Worm (Caenorhabditis elegans): ENCODE data around the gene Y41C4A.9.

Y41C4A.9 gene

DNA sequence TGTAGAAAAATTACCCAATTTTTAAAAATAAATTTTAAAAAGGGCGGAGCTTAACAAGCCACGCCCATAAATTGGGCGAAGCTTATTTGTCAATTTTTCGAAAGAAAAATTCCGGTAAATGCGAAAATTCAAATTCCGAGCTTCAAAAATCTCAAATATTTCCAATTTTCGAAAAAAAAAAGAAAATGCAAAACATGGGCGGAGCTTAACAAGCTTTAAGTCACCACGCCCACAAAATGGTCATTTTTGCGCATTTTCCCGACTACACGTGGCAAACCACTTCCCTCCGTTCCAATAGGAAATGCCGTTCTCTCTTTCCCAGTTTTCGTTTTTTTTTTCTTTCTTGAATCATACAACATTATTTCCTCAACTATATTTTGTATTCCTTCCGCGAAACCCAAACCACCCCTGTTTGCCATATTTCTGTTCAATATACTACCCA is 23.9 kb downstream of the Y41C4A.9 start:
- TF ChIP-seq W03F9.2 (tag; optimal IDR thresholded peaks at IDR 0.05) (no peak), him-1 (tag; optimal IDR thresholded peaks at IDR 0.05) (no peak), dao-5 (tag; optimal IDR thresholded peaks at IDR 0.05) (no peak)

ce11 chrIII:11692380-11692779 is 26.1 kb downstream of the Y41C4A.9 start:
- TF ChIP-seq him-1 (tag; optimal IDR thresholded peaks at IDR 0.05) (no peak), W03F9.2 (tag; optimal IDR thresholded peaks at IDR 0.05) (no peak), dao-5 (tag; optimal IDR thresholded peaks at IDR 0.05) (no peak)

ce11 chrIII:11689887-11690286 is 28.6 kb downstream of the Y41C4A.9 start:
- TF ChIP-seq dao-5 (tag; optimal IDR thresholded peaks at IDR 0.05) (no peak), him-1 (tag; optimal IDR thresholded peaks at IDR 0.05) (no peak), W03F9.2 (tag; optimal IDR thresholded peaks at IDR 0.05) (no peak)

- no peak for TF ChIP-seq him-1 (tag; optimal IDR thresholded peaks at IDR 0.05)
- peak; percentile 48 for TF ChIP-seq W03F9.2 (tag; optimal IDR thresholded peaks at IDR 0.05)
- no peak for TF ChIP-seq dao-5 (tag; optimal IDR thresholded peaks at IDR 0.05)
Observed at ce11 chrIII:11689303-11689702, 29.1 kb downstream of the Y41C4A.9 start.

DNA sequence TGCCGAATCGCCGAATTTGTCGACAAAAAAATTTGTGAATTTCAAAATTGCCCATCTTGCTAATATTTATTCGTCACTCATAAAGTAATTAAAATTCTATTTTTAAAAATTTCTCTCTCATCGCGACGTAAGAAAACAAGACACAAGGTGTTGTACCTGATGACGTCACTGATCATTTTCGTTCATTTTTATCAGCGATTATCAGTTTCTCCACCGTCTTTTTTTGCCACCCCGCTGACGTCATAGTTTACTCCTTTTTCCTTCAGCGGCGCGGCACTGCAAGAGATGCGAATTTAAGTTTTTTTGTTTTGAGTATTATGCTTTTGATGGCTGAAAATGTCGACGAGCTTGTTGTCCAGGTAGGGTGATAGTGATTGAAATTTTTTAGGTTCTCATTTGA is 33.7 kb downstream of the Y41C4A.9 start:
- TF ChIP-seq him-1 (tag; optimal IDR thresholded peaks at IDR 0.05) (no peak), W03F9.2 (tag; optimal IDR thresholded peaks at IDR 0.05) (no peak), dao-5 (tag; optimal IDR thresholded peaks at IDR 0.05) (no peak)

- TF ChIP-seq dao-5 (tag; optimal IDR thresholded peaks at IDR 0.05) (no peak), him-1 (tag; optimal IDR thresholded peaks at IDR 0.05) (no peak), W03F9.2 (tag; optimal IDR thresholded peaks at IDR 0.05) (no peak)
Observed at ce11 chrIII:11683790-11684189, 34.7 kb downstream of the Y41C4A.9 start.

DNA sequence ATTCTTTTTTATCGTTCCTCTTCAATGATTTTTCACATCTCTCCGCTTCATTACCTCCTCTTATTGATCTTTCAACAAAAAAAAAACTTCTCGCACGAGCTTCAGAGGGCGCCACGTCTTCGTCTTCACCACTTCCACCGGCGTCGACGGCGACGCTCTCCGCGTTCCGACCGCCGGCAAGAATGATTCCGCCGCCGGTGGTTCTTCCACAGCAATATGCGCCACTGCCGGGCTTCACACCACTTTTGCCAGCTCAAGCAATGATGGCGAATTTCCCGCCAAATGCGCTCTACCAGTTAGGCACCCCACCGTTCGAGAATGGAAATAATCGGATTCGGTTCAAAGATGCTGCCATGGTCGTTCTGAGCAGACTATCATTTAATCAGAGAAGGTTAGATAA is 35.4 kb downstream of the Y41C4A.9 start:
- no peak for TF ChIP-seq dao-5 (tag; optimal IDR thresholded peaks at IDR 0.05)
- no peak for TF ChIP-seq W03F9.2 (tag; optimal IDR thresholded peaks at IDR 0.05)
- TF ChIP-seq him-1 (tag; optimal IDR thresholded peaks at IDR 0.05): no peak

ce11 chrIII:11681461-11682014 is 36.9 kb downstream of the Y41C4A.9 start:
- TF ChIP-seq dao-5 (tag; optimal IDR thresholded peaks at IDR 0.05) (no peak), him-1 (tag; optimal IDR thresholded peaks at IDR 0.05) (no peak), W03F9.2 (tag; optimal IDR thresholded peaks at IDR 0.05) (no peak)

DNA sequence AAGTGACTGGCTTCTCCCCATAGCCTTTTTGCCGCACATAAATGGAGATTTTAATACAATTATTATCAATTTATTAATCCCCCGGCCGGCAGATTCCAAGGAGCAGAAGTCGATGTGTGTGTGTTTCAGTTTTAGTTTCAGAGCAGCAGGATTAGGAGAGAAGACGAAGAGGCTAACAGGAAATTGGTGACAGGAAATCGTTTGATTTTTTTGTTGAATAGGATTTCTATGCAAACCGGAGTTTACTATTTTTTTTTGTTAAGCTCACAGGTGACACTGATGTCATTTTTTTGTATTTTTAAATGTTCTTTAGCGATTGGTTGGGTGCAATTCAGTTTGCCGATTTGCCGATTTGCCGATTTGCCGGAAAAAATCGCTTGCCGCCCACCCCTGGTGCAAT is 37.9 kb downstream of the Y41C4A.9 start:
- TF ChIP-seq dao-5 (tag; optimal IDR thresholded peaks at IDR 0.05) (no peak), him-1 (tag; optimal IDR thresholded peaks at IDR 0.05) (no peak), W03F9.2 (tag; optimal IDR thresholded peaks at IDR 0.05) (no peak)

- TF ChIP-seq him-1 (tag; optimal IDR thresholded peaks at IDR 0.05): no peak
- TF ChIP-seq dao-5 (tag; optimal IDR thresholded peaks at IDR 0.05): no peak
- no peak for TF ChIP-seq W03F9.2 (tag; optimal IDR thresholded peaks at IDR 0.05)
Observed at ce11 chrIII:11669008-11669407, 49.4 kb downstream of the Y41C4A.9 start.

- TF ChIP-seq W03F9.2 (tag; optimal IDR thresholded peaks at IDR 0.05) (no peak), him-1 (tag; optimal IDR thresholded peaks at IDR 0.05) (no peak), dao-5 (tag; optimal IDR thresholded peaks at IDR 0.05) (no peak)
Observed at ce11 chrIII:11666819-11667218, 51.6 kb downstream of the Y41C4A.9 start.

ce11 chrIII:11663400-11663799 is 55.0 kb downstream of the Y41C4A.9 start:
- TF ChIP-seq him-1 (tag; optimal IDR thresholded peaks at IDR 0.05) (no peak), dao-5 (tag; optimal IDR thresholded peaks at IDR 0.05) (no peak), W03F9.2 (tag; optimal IDR thresholded peaks at IDR 0.05) (no peak)
